Worm (Caenorhabditis elegans) whole organism, L4/young adult: ENCODE measurements around the gene skn-1.

Source experiments
- W03F9.2 ChIP-seq: fragments of 150-350 bp; optimal IDR thresholded peaks from 2 replicates; lab custom pipeline; 2014; ENCODE audit warnings: missing biosample characterization, missing genetic modification characterization
- dao-5 ChIP-seq: sonication (generic microtip); optimal IDR thresholded peaks from 2 replicates; lab custom pipeline; 2016; ENCODE audit warnings: missing genotype, missing genetic modification characterization, moderate library complexity, missing compliant biosample characterization

DNA sequence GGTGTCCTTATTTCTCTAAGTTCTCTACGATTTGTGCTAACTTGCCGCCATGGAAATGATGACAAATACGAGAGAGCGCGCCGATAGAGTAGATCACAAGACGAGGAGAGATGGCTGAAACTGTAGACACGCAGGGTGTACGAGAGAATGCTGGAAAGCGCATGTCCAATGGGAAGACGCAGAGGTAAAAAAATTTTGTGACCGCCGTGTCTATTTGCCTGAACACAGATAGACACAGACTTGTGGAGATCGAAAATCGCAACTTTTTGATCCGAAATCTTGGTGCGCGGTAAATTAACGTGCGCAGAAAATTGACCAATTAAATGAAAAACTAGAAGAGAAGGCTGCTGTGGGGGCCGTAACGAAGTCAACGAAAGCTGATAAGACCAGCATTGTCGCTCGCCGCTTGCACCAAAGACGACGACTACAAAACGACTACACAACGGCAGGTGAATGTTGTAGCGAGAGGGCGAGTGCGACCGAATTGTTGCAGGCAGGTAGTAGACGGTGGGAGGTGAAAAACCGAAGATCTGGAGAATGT, 3.0 kb downstream of the skn-1 start:
- TF ChIP-seq W03F9.2 (tag; lab: Kevin White, UChicago) (no peak), dao-5 (tag; lab: Kevin White, UChicago) (no peak)
